Fruit fly (Drosophila melanogaster) whole organism, embryonic: Measurements from ENCODE around the gene CG10863.

ENCODE experiments used
- CG11560 ChIP-seq: fragments of 200-800 bp; sonication (Bioruptor generic); IDR thresholded peaks from 3 replicates; pipeline ENCODE4 v1.3.6; 2022; ENCODE audit warnings: missing biosample characterization, missing genetic modification characterization
- CG11695 ChIP-seq: fragments of 200-800 bp; sonication (Bioruptor generic); IDR thresholded peaks from 3 replicates; pipeline ENCODE4 v1.3.6; 2022; ENCODE audit warnings: missing biosample characterization, missing genetic modification characterization
- CG12071 ChIP-seq: fragments of 200-800 bp; sonication (Bioruptor generic); optimal IDR thresholded peaks from 3 replicates; lab custom pipeline; 2018; ENCODE audit warnings: missing biosample characterization, mild to moderate bottlenecking, missing genetic modification characterization
- CG12155 ChIP-seq: fragments of 200-800 bp; sonication (Bioruptor generic); optimal IDR thresholded peaks from 3 replicates; lab custom pipeline; 2016; ENCODE audit warnings: missing biosample characterization, missing genetic modification characterization
- CG13894 ChIP-seq: fragments of 200-800 bp; sonication (Bioruptor generic); optimal IDR thresholded peaks from 3 replicates; lab custom pipeline; 2018; ENCODE audit warnings: missing biosample characterization, mild to moderate bottlenecking, missing genetic modification characterization, moderate library complexity
- CG14965 ChIP-seq: fragments of 200-800 bp; sonication (Bioruptor generic); optimal IDR thresholded peaks from 2 replicates; lab custom pipeline; 2016; ENCODE audit warnings: missing biosample characterization, missing genetic modification characterization, borderline replicate concordance
- CG15269 ChIP-seq: fragments of 200-800 bp; sonication (Bioruptor generic); optimal IDR thresholded peaks from 2 replicates; lab custom pipeline; 2018; ENCODE audit warnings: missing biosample characterization, mild to moderate bottlenecking, missing genetic modification characterization, moderate library complexity
- CG15601 ChIP-seq: fragments of 200-800 bp; sonication (Bioruptor generic); optimal IDR thresholded peaks from 3 replicates; lab custom pipeline; 2019; ENCODE audit warnings: missing biosample characterization, mild to moderate bottlenecking, missing genetic modification characterization, moderate library complexity
- CG1602 ChIP-seq: fragments of 200-800 bp; sonication (Bioruptor generic); optimal IDR thresholded peaks from 3 replicates; lab custom pipeline; 2016; ENCODE audit warnings: missing biosample characterization, missing genetic modification characterization
- CG16863 ChIP-seq: fragments of 200-800 bp; sonication (Bioruptor generic); optimal IDR thresholded peaks from 3 replicates; lab custom pipeline; 2016; ENCODE audit warnings: missing biosample characterization, missing genetic modification characterization
- CG17186 ChIP-seq: fragments of 200-800 bp; sonication (Bioruptor generic); optimal IDR thresholded peaks from 3 replicates; lab custom pipeline; 2017; ENCODE audit warnings: missing biosample characterization, missing genetic modification reagents, missing genetic modification characterization
- CG17361 ChIP-seq: fragments of 200-800 bp; sonication (Bioruptor generic); IDR thresholded peaks from 3 replicates; pipeline ENCODE4 v1.3.6; 2022; ENCODE audit warnings: missing biosample characterization, missing genetic modification characterization
- CG34224 ChIP-seq: fragments of 200-800 bp; sonication (Bioruptor generic); IDR thresholded peaks from 3 replicates; pipeline ENCODE4 v1.3.6; 2022; ENCODE audit warnings: missing biosample characterization, missing genetic modification characterization; ENCODE audit not compliant: partially characterized antibody
- CG3726 ChIP-seq: fragments of 200-800 bp; sonication (Bioruptor generic); IDR thresholded peaks from 3 replicates; pipeline ENCODE4, ENCODE4 v1.3.6; 2022; ENCODE audit warnings: missing biosample characterization, missing genetic modification characterization
- CG3995 ChIP-seq: fragments of 200-800 bp; sonication (Bioruptor generic); optimal IDR thresholded peaks from 3 replicates; lab custom pipeline; 2016; ENCODE audit warnings: missing biosample characterization, missing genetic modification characterization
- CG4328 ChIP-seq: fragments of 200-800 bp; sonication (Bioruptor generic); optimal IDR thresholded peaks from 3 replicates; lab custom pipeline; 2017; ENCODE audit warnings: missing biosample characterization, missing genetic modification reagents, missing genetic modification characterization
- CG4424 ChIP-seq: fragments of 200-800 bp; sonication (Bioruptor generic); optimal IDR thresholded peaks from 3 replicates; lab custom pipeline; 2016; ENCODE audit warnings: missing biosample characterization, missing genetic modification characterization
- CG4820 ChIP-seq: fragments of 200-800 bp; sonication (Bioruptor generic); optimal IDR thresholded peaks from 3 replicates; lab custom pipeline; 2016; ENCODE audit warnings: missing biosample characterization, missing genetic modification characterization
- CG7357 ChIP-seq: fragments of 200-800 bp; sonication (Bioruptor generic); IDR thresholded peaks from 3 replicates; pipeline ENCODE4 v1.3.6; 2022; ENCODE audit warnings: missing biosample characterization, missing genetic modification characterization
- CG8359 ChIP-seq: fragments of 200-800 bp; sonication (Bioruptor generic); optimal IDR thresholded peaks from 2 replicates; lab custom pipeline; 2017; ENCODE audit warnings: missing biosample characterization, mild to moderate bottlenecking, missing genetic modification characterization, borderline replicate concordance
- CrebB ChIP-seq: fragments of 200-800 bp; sonication (Bioruptor generic); optimal IDR thresholded peaks from 3 replicates; lab custom pipeline; 2018; ENCODE audit warnings: missing biosample characterization, mild to moderate bottlenecking, missing genetic modification characterization
- Deaf1 ChIP-seq: fragments of 200-800 bp; optimal IDR thresholded peaks from 3 replicates; lab custom pipeline; 2019; ENCODE audit warnings: missing biosample characterization, mild to moderate bottlenecking, missing genetic modification characterization, moderate library complexity
- Doc2 ChIP-seq: fragments of 200-800 bp; sonication (Bioruptor generic); IDR thresholded peaks from 2 replicates; pipeline ENCODE4 v1.3.6; 2022; ENCODE audit warnings: missing biosample characterization, missing genetic modification characterization
- Hr39 ChIP-seq: fragments of >200 bp; optimal IDR thresholded peaks from 2 replicates; lab custom pipeline; 2017
- Pdp1 ChIP-seq, 2 experiments: fragments of 200-800 bp; sonication (Bioruptor generic); optimal IDR thresholded peaks; 3 replicates each; lab custom pipeline; 2016; ENCODE audit warnings: missing biosample characterization in 2 of 2, missing genetic modification characterization in 2 of 2, mild to moderate bottlenecking in 1 of 2, moderate library complexity in 1 of 2
- Rfx ChIP-seq: fragments of 200-800 bp; sonication (Bioruptor generic); IDR thresholded peaks from 2 replicates; pipeline ENCODE4 v1.3.6; 2022; ENCODE audit warnings: missing biosample characterization, missing genetic modification characterization
- Trl ChIP-seq, 3 experiments: fragments of >200 bp in 2 of 3; fragments of 200-800 bp in 1 of 3; sonication (Bioruptor generic) in 1 of 3; optimal IDR thresholded peaks; 2 replicates in 1 of 3; 3 replicates in 2 of 3; lab custom pipeline; 2016 to 2017; ENCODE audit warnings: missing biosample characterization in 1 of 3, missing genetic modification characterization in 1 of 3
- ash1 ChIP-seq: fragments of 200-800 bp; sonication (Bioruptor generic); optimal IDR thresholded peaks from 2 replicates; lab custom pipeline; 2018; ENCODE audit warnings: missing biosample characterization, mild to moderate bottlenecking, missing genetic modification characterization
- bab2 ChIP-seq: fragments of 200-800 bp; sonication (Bioruptor generic); optimal IDR thresholded peaks from 2 replicates; lab custom pipeline; 2016; ENCODE audit warnings: missing biosample characterization, missing genetic modification characterization
- bbx ChIP-seq: fragments of 200-800 bp; sonication (Bioruptor generic); IDR thresholded peaks from 2 replicates; pipeline ENCODE4 v1.3.6; 2022; ENCODE audit warnings: missing biosample characterization, missing genetic modification characterization; ENCODE audit not compliant: partially characterized antibody
- cato ChIP-seq: fragments of 200-800 bp; sonication (Bioruptor generic); optimal IDR thresholded peaks from 2 replicates; lab custom pipeline; 2016; ENCODE audit warnings: missing biosample characterization, missing genetic modification characterization, borderline replicate concordance
- ewg ChIP-seq: fragments of 200-800 bp; sonication (Bioruptor generic); optimal IDR thresholded peaks from 3 replicates; lab custom pipeline; 2017; ENCODE audit warnings: mild to moderate bottlenecking, missing biosample characterization, missing genetic modification reagents, missing genetic modification characterization
- gt ChIP-seq: fragments of 200-800 bp; sonication (Bioruptor generic); IDR thresholded peaks from 2 replicates; pipeline ENCODE4 v1.3.6; 2022; ENCODE audit warnings: missing biosample characterization, missing genetic modification characterization
- hb ChIP-seq: fragments of 200-800 bp; sonication (Bioruptor generic); IDR thresholded peaks from 3 replicates; pipeline ENCODE4 v1.3.6; 2022; ENCODE audit warnings: missing biosample characterization, missing genetic modification characterization; ENCODE audit not compliant: partially characterized antibody
- kah ChIP-seq: fragments of 200-800 bp; sonication (Bioruptor generic); optimal IDR thresholded peaks from 2 replicates; lab custom pipeline; 2018; ENCODE audit warnings: missing biosample characterization, mild to moderate bottlenecking, missing genetic modification characterization
- luna ChIP-seq: fragments of 200-800 bp; sonication (Bioruptor generic); optimal IDR thresholded peaks from 2 replicates; lab custom pipeline; 2016; ENCODE audit warnings: missing biosample characterization, missing genetic modification characterization
- mirr ChIP-seq: fragments of 200-800 bp; sonication (Bioruptor generic); optimal IDR thresholded peaks from 3 replicates; lab custom pipeline; 2018; ENCODE audit warnings: missing biosample characterization, mild to moderate bottlenecking, missing genetic modification characterization
- nmo ChIP-seq: fragments of 200-800 bp; sonication (Bioruptor generic); optimal IDR thresholded peaks from 2 replicates; lab custom pipeline; 2018; ENCODE audit warnings: missing biosample characterization, mild to moderate bottlenecking, missing genetic modification characterization, moderate library complexity
- oc ChIP-seq: fragments of 200-800 bp; sonication (Bioruptor generic); optimal IDR thresholded peaks from 2 replicates; lab custom pipeline; 2018; ENCODE audit warnings: missing biosample characterization, mild to moderate bottlenecking, missing genetic modification characterization, moderate library complexity
- phol ChIP-seq: fragments of 200-800 bp; sonication (Bioruptor generic); optimal IDR thresholded peaks from 3 replicates; lab custom pipeline; 2018; ENCODE audit warnings: missing biosample characterization, mild to moderate bottlenecking, missing genetic modification characterization, moderate library complexity
- pros ChIP-seq: fragments of 200-800 bp; sonication (Bioruptor generic); optimal IDR thresholded peaks from 3 replicates; lab custom pipeline; 2019; ENCODE audit warnings: missing biosample characterization, mild to moderate bottlenecking, missing genetic modification characterization, moderate library complexity
- pum ChIP-seq: fragments of 200-800 bp; sonication (Bioruptor generic); optimal IDR thresholded peaks from 2 replicates; lab custom pipeline; 2016; ENCODE audit warnings: missing biosample characterization, missing genetic modification characterization
- row ChIP-seq: fragments of 200-800 bp; sonication (Bioruptor generic); IDR thresholded peaks from 3 replicates; pipeline ENCODE4 v1.3.6; 2022; ENCODE audit warnings: missing biosample characterization, missing genetic modification characterization
- sc ChIP-seq, 3 experiments: fragments of >200 bp in 2 of 3; fragments of 200-800 bp in 1 of 3; sonication (Bioruptor generic) in 1 of 3; optimal IDR thresholded peaks; 2 replicates in 2 of 3; 3 replicates in 1 of 3; lab custom pipeline; 2017; ENCODE audit warnings: mild to moderate bottlenecking in 1 of 3, missing biosample characterization in 1 of 3, missing genetic modification characterization in 1 of 3, missing genetic modification reagents in 1 of 3
- schlank ChIP-seq: fragments of 200-800 bp; sonication (Bioruptor generic); optimal IDR thresholded peaks from 2 replicates; lab custom pipeline; 2018; ENCODE audit warnings: missing biosample characterization, mild to moderate bottlenecking, missing genetic modification characterization
- slou ChIP-seq: fragments of 200-800 bp; sonication (Bioruptor generic); optimal IDR thresholded peaks from 3 replicates; lab custom pipeline; 2016; ENCODE audit warnings: missing biosample characterization, missing genetic modification characterization
- sna ChIP-seq: fragments of 200-800 bp; sonication (Bioruptor generic); IDR thresholded peaks from 2 replicates; pipeline ENCODE4 v1.3.6; 2022; ENCODE audit warnings: missing biosample characterization, missing genetic modification characterization; ENCODE audit not compliant: partially characterized antibody
- sob ChIP-seq: fragments of 200-800 bp; sonication (Bioruptor generic); IDR thresholded peaks from 2 replicates; pipeline ENCODE4 v1.3.6; 2022; ENCODE audit warnings: missing biosample characterization, missing genetic modification characterization
- yki ChIP-seq: fragments of >200 bp; optimal IDR thresholded peaks from 3 replicates; lab custom pipeline; 2018
- z ChIP-seq: fragments of 200-800 bp; sonication (Bioruptor generic); IDR thresholded peaks from 3 replicates; pipeline ENCODE4 v1.3.6; 2022; ENCODE audit warnings: missing biosample characterization, missing genetic modification characterization

CG10863 gene

DNA sequence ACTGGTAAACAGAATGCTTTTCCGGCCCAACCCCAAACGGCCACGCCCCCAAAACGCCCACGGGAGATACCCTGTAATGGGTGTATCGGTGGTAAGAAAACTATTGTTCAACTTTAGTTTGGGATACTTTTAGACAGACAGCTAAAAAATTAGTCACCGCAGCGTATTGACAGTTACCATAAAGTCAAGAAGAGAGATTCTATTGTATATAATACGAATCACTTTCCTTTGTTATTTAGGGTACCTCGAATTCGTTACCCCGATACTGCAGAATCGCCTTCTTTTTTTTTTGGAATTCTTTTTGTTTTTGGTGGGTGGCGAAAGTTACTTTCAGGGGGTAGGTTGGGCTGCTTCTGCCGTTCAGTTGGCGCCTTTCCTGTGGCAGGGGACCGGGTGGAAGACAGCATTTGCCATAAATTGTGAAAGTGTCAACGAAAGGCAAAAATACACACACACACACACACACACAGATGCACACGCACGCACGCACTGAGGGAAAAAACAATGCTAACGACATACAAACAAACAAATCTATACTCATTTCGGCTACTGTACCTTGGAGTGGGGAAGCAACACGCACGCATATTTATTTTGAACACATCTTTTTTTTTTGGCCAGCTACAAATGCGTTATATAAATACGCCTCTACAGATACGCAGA lies 28.2 kb upstream of the CG10863 start (continued):
- TF ChIP-seq CG3995 (GFP tag; lab: Kevin White, UChicago) (no peak), CG12071 (GFP tag; lab: Kevin White, UChicago) (no peak), sc (optimal IDR thresholded peaks at IDR 0.05; lab: Kevin White, UChicago) (no peak), sc (GFP tag; optimal IDR thresholded peaks at IDR 0.05; lab: Kevin White, UChicago) (no peak), Hr39 (lab: Kevin White, UChicago) (no peak), CG4424 (no peak), sna (GFP tag; lab: Robert Waterston, UW) (no peak), CG7357 (GFP tag; lab: Robert Waterston, UW) (no peak), CG4328 (GFP tag; lab: Kevin White, UChicago) (no peak), CG11560 (tag; lab: Robert Waterston, UW) (peak; percentile 45; the same call in 2 of the 3 replicates), bab2 (GFP tag; lab: Kevin White, UChicago) (no peak), CG15269 (peak; percentile 55), cato (GFP tag; lab: Kevin White, UChicago) (no peak), mirr (GFP tag; lab: Kevin White, UChicago) (no peak), CG16863 (no peak), gt (GFP tag; lab: Robert Waterston, UW) (no peak), CG17361 (GFP tag; lab: Robert Waterston, UW) (peak; percentile 32; the same call in 1 of the 3 replicates), CG14965 (GFP tag; lab: Kevin White, UChicago) (no peak), pum (GFP tag; lab: Kevin White, UChicago) (no peak), nmo (peak; percentile 41), CG8359 (GFP tag; lab: Kevin White, UChicago) (no peak), sob (GFP tag; lab: Robert Waterston, UW) (peak; percentile 35; the same call in 1 of the 2 replicates), ash1 (GFP tag; lab: Kevin White, UChicago) (no peak), yki (lab: Kevin White, UChicago) (no peak), slou (GFP tag; lab: Kevin White, UChicago) (no peak), schlank (no peak), oc (tag; lab: Kevin White, UChicago) (no peak), CG17186 (no peak), CG4820 (GFP tag; lab: Kevin White, UChicago) (peak; percentile 3), bbx (no peak), CG34224 (GFP tag; lab: Robert Waterston, UW) (no peak), kah (GFP tag; lab: Kevin White, UChicago) (no peak), luna (GFP tag; lab: Kevin White, UChicago) (no peak), phol (peak; percentile 32), CG1602 (GFP tag; lab: Kevin White, UChicago) (no peak)

dm6 chr3L:3965102-3965501 lies 22.8 kb upstream of the CG10863 start:
- no peak for TF ChIP-seq CG11695 (GFP tag; lab: Robert Waterston, UW)
- TF ChIP-seq Rfx (GFP tag; lab: Robert Waterston, UW): no peak
- TF ChIP-seq Doc2 (GFP tag; lab: Robert Waterston, UW): no peak
- no peak for TF ChIP-seq hb (GFP tag; lab: Robert Waterston, UW)
- peak; percentile 15 for TF ChIP-seq CG13894 (tag; lab: Kevin White, UChicago)
- no peak for TF ChIP-seq CG15601
- TF ChIP-seq Deaf1 (tag; lab: Kevin White, UChicago): peak; percentile 19
- TF ChIP-seq CG3726 (GFP tag; lab: Robert Waterston, UW): no peak
- peak in 1 of 2 experiments; percentile 15 for TF ChIP-seq Trl (optimal IDR thresholded peaks at IDR 0.05; lab: Kevin White, UChicago)
- no peak for TF ChIP-seq Trl (GFP tag; optimal IDR thresholded peaks at IDR 0.05; lab: Kevin White, UChicago)
- TF ChIP-seq pros (GFP tag; lab: Kevin White, UChicago): peak; percentile 45
- TF ChIP-seq ewg (GFP tag; lab: Kevin White, UChicago): peak; percentile 80
- 0 out of 3 replicates have a peak, but pooled peaks have one; percentile 5 for TF ChIP-seq z (GFP tag; lab: Robert Waterston, UW)
- TF ChIP-seq Pdp1 (GFP tag; optimal IDR thresholded peaks at IDR 0.05; lab: Kevin White, UChicago): peak in 1 of 2 experiments; percentile 90
- TF ChIP-seq row (GFP tag; lab: Robert Waterston, UW): no peak
- peak; percentile 31 for TF ChIP-seq CG12155 (GFP tag; lab: Kevin White, UChicago)
- TF ChIP-seq CrebB (tag; lab: Kevin White, UChicago): no peak
